Worm (Caenorhabditis elegans) whole organism, L3 larva: ENCODE results near the gene Y38H8A.7.
"Not testable (repeated sequence)": the region's sequence is repeated elsewhere in the genome, so short reads cannot be mapped to it uniquely, and the experiment has no call there.

Experiments
- R02D3.7 ChIP-seq: fragments of 150-350 bp; optimal IDR thresholded peaks from 2 replicates; lab custom pipeline; 2014; ENCODE audit warnings: missing biosample characterization, missing genetic modification characterization
- ZK546.5 ChIP-seq: sonication (generic microtip); optimal IDR thresholded peaks from 2 replicates; lab custom pipeline; 2017; ENCODE audit warnings: missing biosample characterization, missing genetic modification characterization
- aly-2 ChIP-seq: fragments of 150-350 bp; optimal IDR thresholded peaks from 2 replicates; lab custom pipeline; 2014; ENCODE audit warnings: missing biosample characterization, missing genetic modification characterization
- ama-1 ChIP-seq: fragments of 150-350 bp; optimal IDR thresholded peaks from 2 replicates; lab custom pipeline; 2018
- ceh-28 ChIP-seq: fragments of 150-350 bp; optimal IDR thresholded peaks from 2 replicates; lab custom pipeline; 2014; ENCODE audit warnings: missing biosample characterization, missing genetic modification reagents, missing genetic modification characterization
- ceh-82 ChIP-seq: fragments of 150-350 bp; optimal IDR thresholded peaks from 2 replicates; lab custom pipeline; 2014; ENCODE audit warnings: missing biosample characterization, missing genetic modification characterization
- ceh-9 ChIP-seq: sonication (generic microtip); optimal IDR thresholded peaks from 2 replicates; lab custom pipeline; 2018; ENCODE audit warnings: missing biosample characterization, missing genetic modification characterization
- elt-3 ChIP-seq, 3 experiments: fragments of 150-350 bp in 1 of 3; sonication (generic microtip) in 2 of 3; optimal IDR thresholded peaks; 2 replicates in 2 of 3; 4 replicates in 1 of 3; lab custom pipeline; 2014 to 2017; ENCODE audit warnings: missing biosample characterization in 3 of 3, missing genetic modification characterization in 3 of 3
- eor-1 ChIP-seq, 2 experiments: fragments of 150-350 bp; optimal IDR thresholded peaks; 2 replicates each; lab custom pipeline; 2014 to 2018; ENCODE audit warnings: missing biosample characterization in 2 of 2, missing genetic modification characterization in 2 of 2
- fkh-2 ChIP-seq: fragments of 150-350 bp; optimal IDR thresholded peaks from 2 replicates; lab custom pipeline; 2014; ENCODE audit warnings: missing biosample characterization, missing genetic modification reagents, missing genetic modification characterization
- fos-1 ChIP-seq: fragments of 150-350 bp; optimal IDR thresholded peaks from 2 replicates; lab custom pipeline; 2014; ENCODE audit warnings: missing biosample characterization, missing genetic modification characterization
- lin-15B ChIP-seq: fragments of 150-350 bp; optimal IDR thresholded peaks from 2 replicates; lab custom pipeline; 2014; ENCODE audit warnings: missing biosample characterization, missing genetic modification characterization
- lsy-12 ChIP-seq: sonication (generic microtip); optimal IDR thresholded peaks from 2 replicates; lab custom pipeline; 2016; ENCODE audit warnings: mild to moderate bottlenecking, missing genetic modification characterization, missing compliant biosample characterization
- mdl-1 ChIP-seq: fragments of 150-350 bp; optimal IDR thresholded peaks from 2 replicates; lab custom pipeline; 2014; ENCODE audit warnings: missing biosample characterization, missing genetic modification characterization
- mml-1 ChIP-seq: fragments of 150-350 bp; sonication (generic microtip); optimal IDR thresholded peaks from 3 replicates; lab custom pipeline; 2014; ENCODE audit warnings: missing biosample characterization, missing genetic modification characterization
- nfya-1 ChIP-seq: sonication (generic microtip); optimal IDR thresholded peaks from 2 replicates; lab custom pipeline; 2017; ENCODE audit warnings: missing genetic modification characterization, mild to moderate bottlenecking, missing compliant biosample characterization, antibody characterized with exemption, moderate library complexity; ENCODE audit not compliant: insufficient read depth
- nhr-11 ChIP-seq: fragments of 150-350 bp; optimal IDR thresholded peaks from 2 replicates; lab custom pipeline; 2014; ENCODE audit warnings: missing biosample characterization, missing genetic modification characterization
- nhr-12 ChIP-seq: fragments of 150-350 bp; optimal IDR thresholded peaks from 2 replicates; lab custom pipeline; 2014; ENCODE audit warnings: missing biosample characterization, missing genetic modification characterization
- nhr-23 ChIP-seq: fragments of 150-350 bp; optimal IDR thresholded peaks from 2 replicates; lab custom pipeline; 2014; ENCODE audit warnings: missing biosample characterization, missing genetic modification reagents, missing genetic modification characterization
- nhr-237 ChIP-seq: fragments of 150-350 bp; optimal IDR thresholded peaks from 2 replicates; lab custom pipeline; 2014; ENCODE audit warnings: missing biosample characterization, missing genetic modification characterization
- nhr-28 ChIP-seq: fragments of 150-350 bp; optimal IDR thresholded peaks from 2 replicates; lab custom pipeline; 2014; ENCODE audit warnings: missing biosample characterization, missing genetic modification characterization
- nhr-67 ChIP-seq: fragments of 150-350 bp; optimal IDR thresholded peaks from 2 replicates; lab custom pipeline; 2014; ENCODE audit warnings: missing biosample characterization, missing genetic modification characterization
- nhr-76 ChIP-seq: fragments of 150-350 bp; sonication (generic microtip); optimal IDR thresholded peaks from 5 replicates; lab custom pipeline; 2014; ENCODE audit warnings: missing biosample characterization, missing genetic modification characterization
- nhr-77 ChIP-seq: fragments of 150-350 bp; optimal IDR thresholded peaks from 2 replicates; lab custom pipeline; 2014; ENCODE audit warnings: missing biosample characterization, missing genetic modification characterization
- pha-4 ChIP-seq: fragments of 150-350 bp; optimal IDR thresholded peaks from 2 replicates; lab custom pipeline; 2014; ENCODE audit warnings: missing biosample characterization, missing genetic modification reagents, missing genetic modification characterization
- sea-2 ChIP-seq: fragments of 150-350 bp; sonication (generic microtip); optimal IDR thresholded peaks from 4 replicates; lab custom pipeline; 2014; ENCODE audit warnings: missing biosample characterization, missing genetic modification reagents, missing genetic modification characterization
- skn-1 ChIP-seq: fragments of 150-350 bp; optimal IDR thresholded peaks from 2 replicates; lab custom pipeline; 2014; ENCODE audit warnings: missing biosample characterization, missing genetic modification characterization
- snpc-4 ChIP-seq: fragments of 150-350 bp; optimal IDR thresholded peaks from 2 replicates; lab custom pipeline; 2014; ENCODE audit warnings: missing biosample characterization, missing genetic modification characterization
- tbx-2 ChIP-seq: sonication (generic microtip); optimal IDR thresholded peaks from 2 replicates; lab custom pipeline; 2016; ENCODE audit warnings: mild to moderate bottlenecking, missing genetic modification characterization, missing compliant biosample characterization
- unc-62 ChIP-seq: fragments of 150-350 bp; sonication (generic microtip); optimal IDR thresholded peaks from 4 replicates; lab custom pipeline; 2014; ENCODE audit warnings: missing biosample characterization, missing genetic modification reagents, missing genetic modification characterization
- ztf-11 ChIP-seq: fragments of 150-350 bp; optimal IDR thresholded peaks from 2 replicates; lab custom pipeline; 2014; ENCODE audit warnings: missing biosample characterization, missing genetic modification characterization

Y38H8A.7 gene

ce11 chrIV:13429240-13429639 is 26.1 kb upstream of the Y38H8A.7 start, which contains the start of gene K09B11.4:
Gene K09B11.4, plus strand, starts transcription at chrIV:13429540.
- no peak for TF ChIP-seq mdl-1 (tag; lab: Kevin White, UChicago)
- no peak for TF ChIP-seq aly-2
- no peak for TF ChIP-seq eor-1 (tag; optimal IDR thresholded peaks at IDR 0.05; lab: Kevin White, UChicago)
- no peak for TF ChIP-seq nhr-28
- TF ChIP-seq ceh-28 (tag; lab: Kevin White, UChicago) = no peak
- no peak for TF ChIP-seq nhr-11 (tag; lab: Kevin White, UChicago)
- TF ChIP-seq R02D3.7 = no peak
- TF ChIP-seq unc-62 (GFP tag; lab: Kevin White, UChicago) = no peak
- TF ChIP-seq lsy-12 (tag; lab: Kevin White, UChicago) = no peak
- no peak for TF ChIP-seq mml-1 (tag; lab: Kevin White, UChicago)
- TF ChIP-seq skn-1 (tag; lab: Kevin White, UChicago) = no peak
- no peak for TF ChIP-seq fos-1
- no peak for TF ChIP-seq ZK546.5 (tag; lab: Kevin White, UChicago)
- TF ChIP-seq nhr-76 = no peak
- TF ChIP-seq sea-2 (GFP tag; lab: Kevin White, UChicago) = no peak
- TF ChIP-seq snpc-4 (tag; lab: Kevin White, UChicago) = no peak
- no peak for TF ChIP-seq ceh-9 (tag; lab: Kevin White, UChicago)
- TF ChIP-seq pha-4 = no peak
- TF ChIP-seq nhr-237 (tag; lab: Kevin White, UChicago) = no peak
- TF ChIP-seq nhr-67 (tag; lab: Kevin White, UChicago) = no peak

DNA sequence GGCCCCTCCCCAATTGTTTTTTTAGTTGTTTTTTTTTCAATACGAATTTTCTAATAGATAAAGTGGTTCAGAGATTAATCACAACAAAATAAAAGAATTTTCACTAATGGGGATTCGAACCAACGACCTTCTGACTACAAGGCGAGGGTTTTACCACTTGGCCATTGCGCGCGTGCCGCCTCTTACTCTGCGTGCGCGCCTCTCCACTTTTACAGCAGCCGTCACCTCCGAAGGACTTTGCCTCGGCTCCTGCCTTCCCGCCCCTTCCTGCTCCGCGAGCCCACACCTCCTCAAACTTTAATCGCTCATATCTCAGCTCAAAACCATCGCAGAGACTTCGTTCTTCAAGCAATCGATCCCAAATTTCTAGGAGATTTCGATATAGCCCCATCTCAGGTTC is 25.2 kb upstream of the Y38H8A.7 start:
- TF ChIP-seq snpc-4 (tag; lab: Kevin White, UChicago) = peak; percentile 65
- TF ChIP-seq, all 47 proteins: peak for 1; not testable (repeated sequence) for 46

- not testable (repeated sequence) for TF ChIP-seq lin-15B (tag; lab: Kevin White, UChicago); ztf-11 (tag; lab: Kevin White, UChicago); unc-62 (GFP tag; lab: Kevin White, UChicago)
Measured at ce11 chrIV:13433904-13434303, 21.4 kb upstream of the Y38H8A.7 start, which contains the start of gene K09B11.5. Gene K09B11.5, minus strand, starts transcription at chrIV:13434004.

- no peak for TF ChIP-seq ZK546.5 (tag; lab: Kevin White, UChicago)
- TF ChIP-seq nhr-77 = no peak
- no peak for TF ChIP-seq nhr-237 (tag; lab: Kevin White, UChicago)
- TF ChIP-seq lsy-12 (tag; lab: Kevin White, UChicago) = no peak
- no peak for TF ChIP-seq ztf-11 (tag; lab: Kevin White, UChicago)
- no peak for TF ChIP-seq R02D3.7
- no peak for TF ChIP-seq fkh-2 (tag; lab: Kevin White, UChicago)
- TF ChIP-seq nhr-12 (tag; lab: Kevin White, UChicago) = no peak
- TF ChIP-seq tbx-2 (tag; lab: Kevin White, UChicago) = no peak
- no peak for TF ChIP-seq sea-2 (GFP tag; lab: Kevin White, UChicago)
- TF ChIP-seq lin-15B (tag; lab: Kevin White, UChicago) = no peak
Measured at ce11 chrIV:13445275-13445674, 10.0 kb upstream of the Y38H8A.7 start, which contains the start of gene mam-3. Gene mam-3, minus strand, starts transcription at chrIV:13445375.

ce11 chrIV:13450740-13451139 is 4.6 kb upstream of the Y38H8A.7 start:
- TF ChIP-seq tbx-2 (tag; lab: Kevin White, UChicago) = no peak
- no peak for TF ChIP-seq ceh-9 (tag; lab: Kevin White, UChicago)
- no peak for TF ChIP-seq R02D3.7
- no peak for TF ChIP-seq elt-3 (tag; optimal IDR thresholded peaks at IDR 0.05; lab: Kevin White, UChicago)
- no peak for TF ChIP-seq pha-4
- TF ChIP-seq ama-1 (lab: Kevin White, UChicago) = no peak
- TF ChIP-seq ceh-82 (tag; lab: Kevin White, UChicago) = no peak
- TF ChIP-seq nhr-77 = no peak

- TF ChIP-seq lin-15B (tag; lab: Kevin White, UChicago) (peak; percentile 60), ZK546.5 (tag; lab: Kevin White, UChicago) (no peak), pha-4 (peak; percentile 46), nhr-23 (tag; lab: Kevin White, UChicago) (peak; percentile 1), nfya-1 (peak; percentile 37)
Measured at ce11 chrIV:13453509-13453908, 1.8 kb upstream of the Y38H8A.7 start.
